Fruit fly (Drosophila melanogaster) whole organism, larva: ENCODE results near the gene betaggt-I.

Source experiments
- noc ChIP-seq: fragments of 200-800 bp; sonication (Bioruptor generic); optimal IDR thresholded peaks from 3 replicates; lab custom pipeline; 2019; ENCODE audit warnings: missing biosample characterization, mild to moderate bottlenecking, missing genetic modification characterization, moderate library complexity

Gene betaggt-I

dm6 chr2L:4945300-4945699 is at the start of gene betaggt-I, which contains the start of gene mRpL24:
Gene betaggt-I (plus strand): TSS chr2L:4945579.
Gene mRpL24 (minus strand): TSS chr2L:4945361.
- TF ChIP-seq noc (tag; lab: Kevin White, UChicago) = peak; percentile 97

DNA sequence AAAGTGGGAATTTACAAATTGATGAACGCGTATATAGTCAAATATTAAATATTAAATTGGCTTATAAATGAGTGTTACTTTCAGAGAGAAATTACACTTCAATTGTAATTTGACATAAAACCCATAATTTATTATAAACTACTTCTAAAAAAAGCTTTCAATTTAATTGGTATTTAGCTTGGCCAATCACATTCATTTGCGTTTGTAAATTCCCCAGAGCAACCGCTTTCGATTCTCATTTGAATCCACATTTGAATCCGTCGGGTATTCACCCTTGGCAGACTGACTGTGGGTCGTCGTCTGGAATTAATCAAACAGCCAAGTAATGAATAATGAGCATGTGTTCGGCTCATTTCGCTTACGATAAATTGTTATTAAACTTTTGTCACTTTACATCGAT is 49.5 kb upstream of the betaggt-I start:
- no peak for TF ChIP-seq noc (tag; lab: Kevin White, UChicago)

DNA sequence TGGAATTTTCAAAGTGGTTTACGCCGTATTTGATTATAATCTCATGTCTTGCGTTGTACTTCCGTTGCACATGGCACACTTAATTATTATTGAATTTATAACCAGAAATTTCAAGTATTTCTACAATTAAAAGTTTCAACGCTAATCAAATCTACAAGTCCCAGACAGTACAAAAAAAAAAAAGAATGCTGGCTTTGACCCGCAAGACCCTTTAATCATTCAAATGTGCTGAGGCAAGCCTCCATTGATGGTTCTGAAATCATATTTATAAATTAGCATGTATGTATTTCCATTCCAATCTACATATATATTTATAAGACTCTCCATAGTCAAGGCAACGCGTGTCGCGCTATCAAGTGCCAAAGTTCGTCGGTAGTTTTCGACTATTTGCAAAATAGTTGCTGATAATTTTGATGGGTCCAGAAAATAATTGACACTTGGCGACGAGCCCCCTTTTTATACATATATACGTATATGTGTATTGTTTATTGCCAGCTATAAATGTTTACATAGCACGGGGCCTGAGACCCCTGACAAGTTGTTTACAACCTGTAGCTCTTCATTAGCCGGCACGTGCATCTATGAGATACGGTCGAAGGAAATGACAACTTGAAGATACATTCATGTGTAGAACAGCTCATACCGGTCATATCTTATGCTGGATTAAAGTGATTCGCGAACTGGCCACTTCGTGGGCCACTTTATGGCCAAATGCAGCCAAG is 48.7 kb upstream of the betaggt-I start:
- peak; percentile 68 for TF ChIP-seq noc (tag; lab: Kevin White, UChicago)

- no peak for TF ChIP-seq noc (tag; lab: Kevin White, UChicago)
These were observed 47.2 kb upstream of the betaggt-I start for dm6 chr2L:4898165-4898564.

DNA sequence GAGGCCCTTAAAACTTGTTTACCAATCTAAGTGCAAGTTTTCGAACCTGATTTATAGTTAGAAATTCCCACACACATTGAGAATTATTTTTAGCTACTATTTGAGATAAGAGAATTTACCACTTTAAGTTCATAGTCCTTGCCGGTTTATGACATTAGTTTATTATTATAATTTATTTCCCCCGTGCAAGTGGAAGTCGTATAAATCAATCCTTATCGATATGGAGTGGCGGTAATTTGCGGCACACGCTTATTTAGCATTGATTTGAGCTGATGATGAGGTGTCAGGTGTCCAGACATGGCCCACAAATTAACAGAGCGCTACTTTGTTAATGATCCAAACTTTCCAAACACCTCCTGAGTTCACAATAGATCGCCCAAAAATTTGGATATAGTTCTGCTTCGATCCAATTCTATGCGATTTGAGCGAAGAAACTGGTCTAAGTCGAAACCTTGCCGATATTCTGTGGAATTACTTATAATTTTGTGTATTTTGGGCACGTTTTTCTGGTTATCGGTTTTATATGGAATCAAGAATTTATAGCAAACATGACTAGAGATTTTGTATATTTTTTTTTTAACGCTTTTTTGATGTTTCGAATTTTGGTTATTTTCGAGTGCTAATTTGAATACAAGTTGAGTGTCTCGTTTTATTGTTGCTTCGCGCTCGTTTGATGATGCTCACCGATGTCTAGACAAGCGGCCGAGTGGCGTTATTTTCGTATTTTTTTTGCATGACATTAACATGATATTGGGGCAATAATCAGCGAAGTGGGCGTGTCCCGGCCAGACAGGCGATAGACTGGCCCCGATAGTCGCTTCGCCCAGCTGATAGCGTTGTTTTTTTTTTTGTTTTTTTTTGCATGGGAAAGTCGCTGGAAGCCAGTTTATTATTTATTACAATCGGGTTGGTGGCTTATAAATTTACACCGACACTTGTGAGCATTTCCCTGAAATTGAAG is 45.5 kb upstream of the betaggt-I start:
- peak; percentile 71 for TF ChIP-seq noc (tag; lab: Kevin White, UChicago)

dm6 chr2L:4903838-4904237 is 41.5 kb upstream of the betaggt-I start:
- no peak for TF ChIP-seq noc (tag; lab: Kevin White, UChicago)

- no peak for TF ChIP-seq noc (tag; lab: Kevin White, UChicago)
These were observed 39.8 kb upstream of the betaggt-I start for dm6 chr2L:4905365-4906280.

DNA sequence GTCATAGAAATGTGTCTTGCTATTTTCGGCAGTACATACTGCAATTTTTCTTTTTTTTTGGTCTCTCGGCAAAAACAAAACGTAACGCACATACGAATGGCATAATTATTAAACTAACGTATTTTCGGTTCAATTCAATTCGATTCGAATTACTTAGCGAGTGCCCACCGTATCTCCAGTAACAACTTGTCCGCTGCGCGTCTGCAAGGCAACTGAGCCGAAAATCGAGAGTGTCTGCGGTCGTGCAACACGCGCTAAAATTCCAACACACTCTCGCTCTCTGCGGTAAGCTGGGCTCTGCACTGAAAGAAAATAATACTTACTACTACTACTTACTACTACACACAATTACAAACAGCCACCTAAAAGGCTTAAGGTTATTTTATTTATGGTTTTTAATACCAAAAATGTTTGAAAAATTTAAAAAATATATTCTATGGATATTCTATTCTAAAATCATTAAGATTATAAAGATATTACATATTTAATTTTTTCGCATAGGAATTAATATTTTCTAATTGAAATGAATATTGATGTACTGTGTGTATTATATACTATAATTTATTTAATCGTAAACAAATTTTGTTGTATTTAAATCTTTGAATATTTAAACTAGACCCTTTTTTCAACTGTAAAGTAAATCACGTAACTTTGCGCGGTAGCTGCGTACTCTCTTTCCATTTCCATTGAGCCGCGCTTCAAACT is 38.7 kb upstream of the betaggt-I start, which contains the start of gene snsl:
TSS of gene snsl (minus strand) at position 217 of the 705 bp plus-strand sequence.
- no peak for TF ChIP-seq noc (tag; lab: Kevin White, UChicago)

dm6 chr2L:4907986-4908385 is 37.4 kb upstream of the betaggt-I start:
- TF ChIP-seq noc (tag; lab: Kevin White, UChicago) = no peak

dm6 chr2L:4915715-4916153 is 29.6 kb upstream of the betaggt-I start:
- no peak for TF ChIP-seq noc (tag; lab: Kevin White, UChicago)

DNA sequence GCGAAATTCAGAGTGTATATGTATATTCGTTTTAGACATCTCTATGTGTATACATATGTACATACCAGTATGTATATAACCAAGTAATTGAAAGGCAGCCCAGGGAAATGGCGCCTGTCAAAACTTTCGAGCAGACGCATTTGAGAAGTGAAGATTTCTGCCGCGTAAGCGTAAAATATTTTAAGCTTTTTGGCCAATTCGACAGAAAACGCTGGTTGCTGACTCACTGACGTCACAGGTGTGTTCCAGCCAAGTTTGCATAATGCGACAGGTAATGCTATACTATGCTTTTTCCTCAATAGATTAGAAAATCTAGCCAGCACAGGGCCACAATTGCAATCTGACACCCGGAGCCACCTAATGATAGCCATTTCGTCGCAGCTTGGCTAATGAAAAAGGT is 28.6 kb upstream of the betaggt-I start:
- no peak for TF ChIP-seq noc (tag; lab: Kevin White, UChicago)

DNA sequence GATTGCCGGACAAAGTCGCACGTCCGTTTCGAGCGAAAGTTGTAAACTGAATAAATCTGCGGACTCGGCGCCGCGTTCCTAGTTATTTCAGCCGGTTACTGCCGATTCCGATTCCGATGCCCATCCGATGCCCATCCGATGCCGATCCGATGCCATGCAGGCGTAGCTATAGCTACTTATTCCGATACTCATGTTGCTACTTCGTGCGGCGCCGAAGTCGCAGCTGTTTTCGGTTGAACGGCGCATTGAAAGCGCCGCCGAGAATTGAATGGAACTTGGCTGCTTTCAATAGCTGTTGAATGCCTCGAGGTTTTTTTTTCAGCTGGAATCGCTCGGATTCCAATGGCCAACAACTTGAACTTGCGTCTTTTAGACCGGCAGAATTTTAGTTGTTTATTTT is 17.0 kb upstream of the betaggt-I start:
- no peak for TF ChIP-seq noc (tag; lab: Kevin White, UChicago)

- TF ChIP-seq noc (tag; lab: Kevin White, UChicago) = no peak
These were observed 14.8 kb upstream of the betaggt-I start for dm6 chr2L:4930541-4930940.

DNA sequence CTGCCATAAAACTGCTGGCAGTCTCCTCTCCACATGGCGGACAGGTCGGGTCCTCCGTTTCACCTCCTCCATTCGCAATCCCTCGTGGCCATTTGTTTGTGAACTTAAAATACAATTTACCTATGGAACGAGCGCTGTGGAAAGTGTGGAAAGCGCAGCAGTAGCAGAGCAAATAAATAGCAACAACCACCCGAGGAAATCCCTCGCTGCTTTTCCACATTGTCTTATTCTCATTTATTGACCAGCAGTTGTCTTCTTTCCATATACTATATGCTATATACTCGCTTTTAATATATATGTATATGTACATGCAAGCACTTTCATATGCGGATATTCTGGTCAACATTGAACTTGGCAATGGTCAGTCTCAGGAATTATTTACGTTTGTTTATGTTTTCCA is 13.1 kb upstream of the betaggt-I start, which contains the start of gene hoe1:
TSS of gene hoe1 (minus strand) at position 101 of the 400 bp plus-strand sequence.
- no peak for TF ChIP-seq noc (tag; lab: Kevin White, UChicago)
